Fruit fly (Drosophila melanogaster) whole organism: ENCODE results near the gene CG4133.

Source experiments
- CG8478 ChIP-seq: fragments of >200 bp; optimal IDR thresholded peaks from 2 replicates; lab custom pipeline; 2018; ENCODE audit warnings: inconsistent platforms
- Dll ChIP-seq: fragments of >200 bp; optimal IDR thresholded peaks from 2 replicates; lab custom pipeline; 2017
- EcR ChIP-seq, 2 experiments: fragments of >200 bp; optimal IDR thresholded peaks; 2 replicates each; lab custom pipeline; 2017; ENCODE audit warnings: missing biosample characterization in 2 of 2, missing genetic modification characterization in 2 of 2, missing genetic modification reagents in 2 of 2
- pan ChIP-seq: fragments of >200 bp; optimal IDR thresholded peaks from 2 replicates; lab custom pipeline; 2017
- psq ChIP-seq: fragments of >200 bp; optimal IDR thresholded peaks from 2 replicates; lab custom pipeline; 2017
- usp ChIP-seq: fragments of >200 bp; optimal IDR thresholded peaks from 2 replicates; lab custom pipeline; 2017; ENCODE audit warnings: missing biosample characterization, missing genetic modification characterization, mixed read lengths

dm6 chr2L:506443-506842, 51.1 kb downstream of the CG4133 start:
- TF ChIP-seq psq (lab: Kevin White, UChicago) (no peak), pan (no peak), usp (GFP tag; lab: Kevin White, UChicago) (no peak), CG8478 (lab: Kevin White, UChicago) (no peak), EcR (GFP tag; optimal IDR thresholded peaks at IDR 0.05; lab: Kevin White, UChicago) (no peak), Dll (lab: Kevin White, UChicago) (no peak)
